Fruit fly (Drosophila melanogaster) whole organism, embryonic: ENCODE data around the gene CG32984.

ENCODE experiments used
- B-H1 ChIP-seq: fragments of 200-800 bp; sonication (Bioruptor generic); IDR thresholded peaks from 3 replicates; pipeline ENCODE4 v1.3.6; 2022; ENCODE audit warnings: missing biosample characterization, missing genetic modification characterization
- BEAF-32 ChIP-seq: fragments of 200-800 bp; sonication (Bioruptor generic); optimal IDR thresholded peaks from 3 replicates; lab custom pipeline; 2017; ENCODE audit warnings: missing biosample characterization, missing genetic modification characterization, mild to moderate bottlenecking, moderate library complexity, missing genetic modification reagents
- Bteb2 ChIP-seq: fragments of 200-800 bp; sonication (Bioruptor generic); optimal IDR thresholded peaks from 2 replicates; lab custom pipeline; 2016; ENCODE audit warnings: missing biosample characterization, missing genetic modification characterization
- CG10274 ChIP-seq: fragments of 200-800 bp; sonication (Bioruptor generic); optimal IDR thresholded peaks from 3 replicates; lab custom pipeline; 2017; ENCODE audit warnings: missing biosample characterization, mild to moderate bottlenecking, missing genetic modification characterization
- CG10543 ChIP-seq: fragments of 200-800 bp; sonication (Bioruptor generic); optimal IDR thresholded peaks from 3 replicates; lab custom pipeline; 2017; ENCODE audit warnings: missing biosample characterization, mild to moderate bottlenecking, missing genetic modification characterization, moderate library complexity
- CG10959 ChIP-seq: fragments of 200-800 bp; sonication (Bioruptor generic); IDR thresholded peaks from 2 replicates; pipeline ENCODE4 v1.3.6; 2022; ENCODE audit warnings: missing biosample characterization, missing genetic modification characterization
- CG14014 ChIP-seq: fragments of 200-800 bp; sonication (Bioruptor generic); IDR thresholded peaks from 2 replicates; pipeline ENCODE4 v1.3.6; 2022; ENCODE audit warnings: missing biosample characterization, missing genetic modification characterization
- CG1529 ChIP-seq: fragments of 200-800 bp; sonication (Bioruptor generic); optimal IDR thresholded peaks from 3 replicates; lab custom pipeline; 2018; ENCODE audit warnings: missing biosample characterization, missing genetic modification characterization
- CG17359 ChIP-seq: fragments of 200-800 bp; sonication (Bioruptor generic); optimal IDR thresholded peaks from 3 replicates; lab custom pipeline; 2018; ENCODE audit warnings: missing biosample characterization, mild to moderate bottlenecking, missing genetic modification characterization, moderate library complexity
- CG18262 ChIP-seq: fragments of 200-800 bp; optimal IDR thresholded peaks from 3 replicates; lab custom pipeline; 2019; ENCODE audit warnings: missing biosample characterization, mild to moderate bottlenecking, missing genetic modification characterization, moderate library complexity
- CG1832 ChIP-seq: fragments of 200-800 bp; sonication (Bioruptor generic); optimal IDR thresholded peaks from 2 replicates; lab custom pipeline; 2017; ENCODE audit warnings: missing biosample characterization, mild to moderate bottlenecking, missing genetic modification characterization, inconsistent platforms
- CG2129 ChIP-seq: fragments of 200-800 bp; sonication (Bioruptor generic); IDR thresholded peaks from 2 replicates; pipeline ENCODE4 v1.3.6; 2022; ENCODE audit warnings: missing biosample characterization, missing genetic modification characterization; ENCODE audit not compliant: partially characterized antibody
- CG32532 ChIP-seq: fragments of 200-800 bp; sonication (Bioruptor generic); IDR thresholded peaks from 2 replicates; pipeline ENCODE4 v1.3.6; 2022; ENCODE audit warnings: missing biosample characterization, missing genetic modification characterization
- CG33213 ChIP-seq: fragments of 200-800 bp; sonication (Bioruptor generic); optimal IDR thresholded peaks from 3 replicates; lab custom pipeline; 2016; ENCODE audit warnings: missing biosample characterization, missing genetic modification characterization
- CG43689 ChIP-seq: fragments of 200-800 bp; sonication (Bioruptor generic); IDR thresholded peaks from 2 replicates; pipeline ENCODE4 v1.3.6; 2022; ENCODE audit warnings: missing biosample characterization, missing genetic modification characterization
- CG4424 ChIP-seq: fragments of 200-800 bp; sonication (Bioruptor generic); optimal IDR thresholded peaks from 3 replicates; lab custom pipeline; 2016; ENCODE audit warnings: missing biosample characterization, missing genetic modification characterization
- CG4730 ChIP-seq: fragments of 200-800 bp; sonication (Bioruptor generic); IDR thresholded peaks from 2 replicates; pipeline ENCODE4 v1.3.6; 2022; ENCODE audit warnings: missing biosample characterization, missing genetic modification characterization
- CG5953 ChIP-seq: fragments of 200-800 bp; sonication (Bioruptor generic); IDR thresholded peaks from 2 replicates; pipeline ENCODE4 v1.3.6; 2022; ENCODE audit warnings: missing biosample characterization, missing genetic modification characterization
- CG6254 ChIP-seq: fragments of 200-800 bp; sonication (Bioruptor generic); optimal IDR thresholded peaks from 3 replicates; lab custom pipeline; 2017; ENCODE audit warnings: mild to moderate bottlenecking, missing biosample characterization, missing genetic modification reagents, missing genetic modification characterization
- CG6272 ChIP-seq: fragments of 200-800 bp; sonication (Bioruptor generic); IDR thresholded peaks from 2 replicates; pipeline ENCODE4 v1.3.6; 2022; ENCODE audit warnings: missing biosample characterization, missing genetic modification characterization
- D19A ChIP-seq: fragments of 200-800 bp; optimal IDR thresholded peaks from 3 replicates; lab custom pipeline; 2019; ENCODE audit warnings: missing biosample characterization, mild to moderate bottlenecking, missing genetic modification characterization, moderate library complexity
- H15 ChIP-seq: fragments of 200-800 bp; sonication (Bioruptor generic); IDR thresholded peaks from 3 replicates; pipeline ENCODE4 v1.3.6; 2022; ENCODE audit warnings: missing biosample characterization, missing genetic modification characterization
- HmgZ ChIP-seq: fragments of 200-800 bp; sonication (Bioruptor generic); optimal IDR thresholded peaks from 2 replicates; lab custom pipeline; 2018; ENCODE audit warnings: missing biosample characterization, mild to moderate bottlenecking, missing genetic modification characterization
- Hmr ChIP-seq: fragments of 200-800 bp; sonication (Bioruptor generic); optimal IDR thresholded peaks from 3 replicates; lab custom pipeline; 2017; ENCODE audit warnings: mild to moderate bottlenecking, missing biosample characterization, missing genetic modification reagents, missing genetic modification characterization
- Hsf ChIP-seq: fragments of 200-800 bp; sonication (Bioruptor generic); optimal IDR thresholded peaks from 3 replicates; lab custom pipeline; 2016; ENCODE audit warnings: missing biosample characterization, missing genetic modification characterization
- Kr ChIP-seq: fragments of 200-800 bp; sonication (Bioruptor generic); optimal IDR thresholded peaks from 2 replicates; lab custom pipeline; 2017; ENCODE audit warnings: missing biosample characterization, mild to moderate bottlenecking, missing genetic modification characterization
- MTF-1 ChIP-seq: fragments of 200-800 bp; sonication (Bioruptor generic); optimal IDR thresholded peaks from 2 replicates; lab custom pipeline; 2018; ENCODE audit warnings: missing biosample characterization, mild to moderate bottlenecking, missing genetic modification characterization, borderline replicate concordance
- Mad ChIP-seq: fragments of 200-800 bp; sonication (Bioruptor generic); optimal IDR thresholded peaks from 2 replicates; lab custom pipeline; 2016; ENCODE audit warnings: missing biosample characterization, missing genetic modification characterization
- Ptx1 ChIP-seq: fragments of 200-800 bp; sonication (Bioruptor generic); IDR thresholded peaks from 2 replicates; pipeline ENCODE4 v1.3.6; 2022; ENCODE audit warnings: missing biosample characterization, missing genetic modification characterization
- TFAM ChIP-seq: fragments of 200-800 bp; sonication (Bioruptor generic); optimal IDR thresholded peaks from 2 replicates; lab custom pipeline; 2017; ENCODE audit warnings: missing biosample characterization, missing genetic modification characterization, inconsistent platforms
- Trl ChIP-seq, 3 experiments: fragments of >200 bp in 2 of 3; fragments of 200-800 bp in 1 of 3; sonication (Bioruptor generic) in 1 of 3; optimal IDR thresholded peaks; 2 replicates in 1 of 3; 3 replicates in 2 of 3; lab custom pipeline; 2016 to 2017; ENCODE audit warnings: missing biosample characterization in 1 of 3, missing genetic modification characterization in 1 of 3
- bbx ChIP-seq: fragments of 200-800 bp; sonication (Bioruptor generic); IDR thresholded peaks from 2 replicates; pipeline ENCODE4 v1.3.6; 2022; ENCODE audit warnings: missing biosample characterization, missing genetic modification characterization; ENCODE audit not compliant: partially characterized antibody
- chif ChIP-seq, 2 experiments: fragments of 200-800 bp; sonication (Bioruptor generic); optimal IDR thresholded peaks; 3 replicates each; lab custom pipeline; 2016; ENCODE audit warnings: missing biosample characterization in 2 of 2, missing genetic modification characterization in 2 of 2
- emc ChIP-seq: fragments of 200-800 bp; sonication (Bioruptor generic); optimal IDR thresholded peaks from 2 replicates; lab custom pipeline; 2016; ENCODE audit warnings: missing biosample characterization, missing genetic modification characterization
- her ChIP-seq: fragments of 200-800 bp; sonication (Bioruptor generic); optimal IDR thresholded peaks from 2 replicates; lab custom pipeline; 2016; ENCODE audit warnings: missing biosample characterization, missing genetic modification characterization
- maf-S ChIP-seq: fragments of 200-800 bp; sonication (Bioruptor generic); optimal IDR thresholded peaks from 2 replicates; lab custom pipeline; 2016; ENCODE audit warnings: missing biosample characterization, missing genetic modification characterization
- mam ChIP-seq: fragments of 200-800 bp; sonication (Bioruptor generic); optimal IDR thresholded peaks from 3 replicates; lab custom pipeline; 2016; ENCODE audit warnings: missing biosample characterization, missing genetic modification characterization
- mld ChIP-seq: fragments of 200-800 bp; sonication (Bioruptor generic); IDR thresholded peaks from 3 replicates; pipeline ENCODE4 v1.3.6; 2022; ENCODE audit warnings: missing biosample characterization, missing genetic modification characterization; ENCODE audit not compliant: partially characterized antibody
- nau ChIP-seq: fragments of 200-800 bp; sonication (Bioruptor generic); optimal IDR thresholded peaks from 3 replicates; lab custom pipeline; 2017; ENCODE audit warnings: missing biosample characterization, mild to moderate bottlenecking, missing genetic modification characterization, missing genetic modification reagents
- nmo ChIP-seq: fragments of 200-800 bp; sonication (Bioruptor generic); optimal IDR thresholded peaks from 2 replicates; lab custom pipeline; 2018; ENCODE audit warnings: missing biosample characterization, mild to moderate bottlenecking, missing genetic modification characterization, moderate library complexity
- odd ChIP-seq: fragments of 200-800 bp; sonication (Bioruptor generic); optimal IDR thresholded peaks from 2 replicates; lab custom pipeline; 2017; ENCODE audit warnings: missing biosample characterization, mild to moderate bottlenecking, missing genetic modification characterization
- p53 ChIP-seq: fragments of 200-800 bp; sonication (Bioruptor generic); optimal IDR thresholded peaks from 2 replicates; lab custom pipeline; 2016; ENCODE audit warnings: missing biosample characterization, missing genetic modification characterization
- sc ChIP-seq, 3 experiments: fragments of >200 bp in 2 of 3; fragments of 200-800 bp in 1 of 3; sonication (Bioruptor generic) in 1 of 3; optimal IDR thresholded peaks; 2 replicates in 2 of 3; 3 replicates in 1 of 3; lab custom pipeline; 2017; ENCODE audit warnings: mild to moderate bottlenecking in 1 of 3, missing biosample characterization in 1 of 3, missing genetic modification characterization in 1 of 3, missing genetic modification reagents in 1 of 3
- schlank ChIP-seq: fragments of 200-800 bp; sonication (Bioruptor generic); optimal IDR thresholded peaks from 2 replicates; lab custom pipeline; 2018; ENCODE audit warnings: missing biosample characterization, mild to moderate bottlenecking, missing genetic modification characterization
- shn ChIP-seq: fragments of 200-800 bp; sonication (Bioruptor generic); optimal IDR thresholded peaks from 3 replicates; lab custom pipeline; 2016; ENCODE audit warnings: missing biosample characterization, missing genetic modification characterization
- sim ChIP-seq: fragments of 200-800 bp; sonication (Bioruptor generic); IDR thresholded peaks from 2 replicates; pipeline ENCODE4 v1.3.6; 2022; ENCODE audit warnings: missing biosample characterization, missing genetic modification characterization
- stc ChIP-seq: fragments of 200-800 bp; sonication (Bioruptor generic); IDR thresholded peaks from 2 replicates; pipeline ENCODE4 v1.3.6; 2022; ENCODE audit warnings: missing biosample characterization, missing genetic modification characterization
- toy ChIP-seq: fragments of 200-800 bp; sonication (Bioruptor generic); IDR thresholded peaks from 2 replicates; pipeline ENCODE4 v1.3.6; 2022; ENCODE audit warnings: missing biosample characterization, missing genetic modification characterization
- trem ChIP-seq: fragments of 200-800 bp; optimal IDR thresholded peaks from 3 replicates; lab custom pipeline; 2019; ENCODE audit warnings: missing biosample characterization, mild to moderate bottlenecking, missing genetic modification characterization, moderate library complexity
- yki ChIP-seq: fragments of >200 bp; optimal IDR thresholded peaks from 3 replicates; lab custom pipeline; 2018

Gene CG32984

DNA sequence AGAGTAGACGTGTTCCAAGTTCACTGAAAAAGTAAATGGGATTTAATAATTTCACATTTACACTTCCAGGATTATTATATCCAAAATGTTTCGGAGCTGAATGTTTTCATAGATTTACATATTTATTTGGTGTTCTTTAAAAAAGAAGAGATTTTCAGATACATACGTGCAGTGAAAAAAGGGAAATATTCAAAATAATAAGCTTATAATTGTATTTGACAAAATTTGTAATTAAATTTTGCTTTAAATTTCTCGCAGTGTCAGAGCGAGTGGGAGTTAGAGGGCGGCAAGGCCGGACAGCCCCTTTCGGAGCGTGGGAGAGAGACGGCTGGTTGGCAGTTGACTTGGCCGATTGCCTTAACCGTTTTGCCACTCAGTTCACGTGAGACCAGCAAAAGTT is 27.8 kb upstream of the CG32984 start, which contains the start of gene Tsp29Fb (continued):
- TF ChIP-seq CG4424 (GFP tag; lab: Kevin White, UChicago) = peak; percentile 54
- no peak for TF ChIP-seq toy (GFP tag; lab: Robert Waterston, UW)
- TF ChIP-seq maf-S (GFP tag; lab: Kevin White, UChicago) = peak; percentile 42
- peak; percentile 39 for TF ChIP-seq her (GFP tag; lab: Kevin White, UChicago)
- TF ChIP-seq Trl (optimal IDR thresholded peaks at IDR 0.05; lab: Kevin White, UChicago) = peak in 1 of 2 experiments; percentile 36
- peak; percentile 48 for TF ChIP-seq Trl (GFP tag; optimal IDR thresholded peaks at IDR 0.05; lab: Kevin White, UChicago)
- TF ChIP-seq nau (GFP tag; lab: Kevin White, UChicago) = peak; percentile 46
- peak; percentile 50 for TF ChIP-seq schlank (tag; lab: Kevin White, UChicago)
- TF ChIP-seq shn (GFP tag; lab: Kevin White, UChicago) = peak; percentile 48
- TF ChIP-seq CG1529 (GFP tag; lab: Kevin White, UChicago) = peak; percentile 39
- TF ChIP-seq stc (GFP tag; lab: Robert Waterston, UW) = peak; percentile 51
- peak; percentile 47; the same call in 1 of the 3 replicates for TF ChIP-seq H15
- peak; percentile 77 for TF ChIP-seq nmo (GFP tag; lab: Kevin White, UChicago)
- TF ChIP-seq Kr = no peak
- TF ChIP-seq D19A (tag; lab: Kevin White, UChicago) = peak; percentile 72
- peak; percentile 11 for TF ChIP-seq CG10274 (GFP tag; lab: Kevin White, UChicago)
- TF ChIP-seq Hmr (GFP tag; lab: Kevin White, UChicago) = peak; percentile 87
- no peak for TF ChIP-seq p53 (GFP tag; lab: Kevin White, UChicago)
- TF ChIP-seq CG10543 (GFP tag; lab: Kevin White, UChicago) = peak; percentile 77
- peak; percentile 73 for TF ChIP-seq CG14014
- TF ChIP-seq BEAF-32 = no peak
- TF ChIP-seq CG2129 (GFP tag; lab: Robert Waterston, UW) = no peak
- TF ChIP-seq CG43689 = no peak
- TF ChIP-seq yki = no peak
- no peak for TF ChIP-seq trem (tag; lab: Kevin White, UChicago)
- peak; percentile 39; the same call in 1 of the 3 replicates for TF ChIP-seq B-H1 (GFP tag; lab: Robert Waterston, UW)
- peak; percentile 46 to 47 for TF ChIP-seq chif (GFP tag; optimal IDR thresholded peaks at IDR 0.05; lab: Kevin White, UChicago)
- TF ChIP-seq CG5953 (GFP tag; lab: Robert Waterston, UW) = peak; percentile 47; the same call in 1 of the 2 replicates
- TF ChIP-seq CG4730 (GFP tag; lab: Robert Waterston, UW) = 0 out of 2 replicates have a peak, but pooled peaks have one; percentile 45
- peak; percentile 77 for TF ChIP-seq Ptx1 (GFP tag; lab: Robert Waterston, UW)
- TF ChIP-seq sc (optimal IDR thresholded peaks at IDR 0.05; lab: Kevin White, UChicago) = no peak
- peak; percentile 14 for TF ChIP-seq sc (GFP tag; optimal IDR thresholded peaks at IDR 0.05; lab: Kevin White, UChicago)
- no peak for TF ChIP-seq MTF-1 (GFP tag; lab: Kevin White, UChicago)
- peak; percentile 16 for TF ChIP-seq Mad (GFP tag; lab: Kevin White, UChicago)
- TF ChIP-seq CG6254 (GFP tag; lab: Kevin White, UChicago) = no peak
- peak; percentile 61 for TF ChIP-seq mam (GFP tag; lab: Kevin White, UChicago)
- TF ChIP-seq emc (GFP tag; lab: Kevin White, UChicago) = no peak
- no peak for TF ChIP-seq sim (GFP tag; lab: Robert Waterston, UW)
- TF ChIP-seq CG17359 = peak; percentile 77
- TF ChIP-seq mld (GFP tag; lab: Robert Waterston, UW) = no peak
- TF ChIP-seq CG10959 (GFP tag; lab: Robert Waterston, UW) = no peak
- peak; percentile 79 for TF ChIP-seq HmgZ (tag; lab: Kevin White, UChicago)
- no peak for TF ChIP-seq CG33213 (GFP tag; lab: Kevin White, UChicago)
- TF ChIP-seq CG6272 = peak; percentile 23; the same call in 1 of the 2 replicates
- no peak for TF ChIP-seq CG1832 (GFP tag; lab: Kevin White, UChicago)
- no peak for TF ChIP-seq TFAM (GFP tag; lab: Kevin White, UChicago)
- peak; percentile 76 for TF ChIP-seq CG32532 (GFP tag; lab: Robert Waterston, UW)
- TF ChIP-seq odd = peak; percentile 62
- TF ChIP-seq Bteb2 (GFP tag; lab: Kevin White, UChicago) = peak; percentile 58
- no peak for TF ChIP-seq bbx
- peak; percentile 71 for TF ChIP-seq CG18262 (tag; lab: Kevin White, UChicago)
- TF ChIP-seq Hsf (GFP tag; lab: Kevin White, UChicago) = peak; percentile 58
